Worm (Caenorhabditis elegans): ENCODE measurements around the gene F38B6.3.

The F38B6.3 gene

ce11 chrX:6698267-6698666 is 4.8 kb downstream of the F38B6.3 start, which contains the start of the genes F38B6.7 and F38B6.2:
F38B6.7 (minus strand) TSS chrX:6698367.
F38B6.2 (plus strand) TSS chrX:6698533.
- no peak for TF ChIP-seq Y22D7AL.16 (tag; optimal IDR thresholded peaks at IDR 0.05)
- no peak for TF ChIP-seq ama-1 (optimal IDR thresholded peaks at IDR 0.05)
- no peak for TF ChIP-seq ceh-14 (tag; optimal IDR thresholded peaks at IDR 0.05)
- TF ChIP-seq ets-4 (tag; optimal IDR thresholded peaks at IDR 0.05), result no peak
- TF ChIP-seq ceh-24 (tag; optimal IDR thresholded peaks at IDR 0.05), result no peak
- no peak for TF ChIP-seq fax-1 (tag; optimal IDR thresholded peaks at IDR 0.05)
- TF ChIP-seq eyg-1 (tag; optimal IDR thresholded peaks at IDR 0.05), result no peak
- no peak for TF ChIP-seq fkh-6 (tag; optimal IDR thresholded peaks at IDR 0.05)
- no peak for TF ChIP-seq ceh-30 (tag; optimal IDR thresholded peaks at IDR 0.05)
- TF ChIP-seq dmd-4 (tag; optimal IDR thresholded peaks at IDR 0.05; ENCODE audit: borderline replicate concordance), result no peak
- TF ChIP-seq C38D4.7 (GFP tag; optimal IDR thresholded peaks at IDR 0.05), result no peak
- TF ChIP-seq hlh-15 (tag; optimal IDR thresholded peaks at IDR 0.05), result no peak
- no peak for TF ChIP-seq pat-9 (tag; optimal IDR thresholded peaks at IDR 0.05)
- no peak for TF ChIP-seq ceh-6 (GFP tag; optimal IDR thresholded peaks at IDR 0.05)
- no peak for TF ChIP-seq C08G9.2 (tag; optimal IDR thresholded peaks at IDR 0.05)
- no peak for TF ChIP-seq pha-4 (tag; optimal IDR thresholded peaks at IDR 0.05)

ce11 chrX:6702249-6702648 is 8.8 kb downstream of the F38B6.3 start, which contains the start of gene acr-2:
acr-2 (plus strand) TSS chrX:6702549.
- TF ChIP-seq C08G9.2 (tag; optimal IDR thresholded peaks at IDR 0.05) (peak; percentile 27), mec-3 (tag; optimal IDR thresholded peaks at IDR 0.05; ENCODE audit: borderline replicate concordance) (no peak)

ce11 chrX:6705156-6705555 is 11.7 kb downstream of the F38B6.3 start:
- TF ChIP-seq hlh-30 (tag; optimal IDR thresholded peaks at IDR 0.05; ENCODE audit: insufficient read depth), result no peak
- no peak for TF ChIP-seq hlh-8 (tag; optimal IDR thresholded peaks at IDR 0.05)
- TF ChIP-seq unc-42 (tag; optimal IDR thresholded peaks at IDR 0.05), result peak; percentile 94

ce11 chrX:6709238-6709637 is 15.8 kb downstream of the F38B6.3 start, which contains the start of gene acr-3:
acr-3 (plus strand) TSS chrX:6709538.
- no peak for TF ChIP-seq ama-1 (optimal IDR thresholded peaks at IDR 0.05)
- TF ChIP-seq sox-2 (GFP tag; IDR thresholded peaks at IDR 0.05), result no peak
- no peak for TF ChIP-seq lin-11 (tag; optimal IDR thresholded peaks at IDR 0.05)
- no peak for TF ChIP-seq npax-4 (tag; optimal IDR thresholded peaks at IDR 0.05)
- no peak for TF ChIP-seq pqm-1 (tag; optimal IDR thresholded peaks at IDR 0.05)
- TF ChIP-seq tbx-2 (tag; optimal IDR thresholded peaks at IDR 0.05), result no peak
- no peak for TF ChIP-seq unc-3 (GFP tag; conservative IDR thresholded peaks at IDR 0.05)
- no peak for TF ChIP-seq unc-3 (tag; optimal IDR thresholded peaks at IDR 0.05)
- no peak for TF ChIP-seq fkh-6 (tag; optimal IDR thresholded peaks at IDR 0.05)
- no peak for TF ChIP-seq ceh-9 (tag; optimal IDR thresholded peaks at IDR 0.05)

ce11 chrX:6713277-6713676 is 19.8 kb downstream of the F38B6.3 start, which contains the start of gene nas-11:
nas-11 (plus strand) TSS chrX:6713577.
- no peak for TF ChIP-seq lin-11 (tag; optimal IDR thresholded peaks at IDR 0.05)
- no peak for TF ChIP-seq sox-2 (GFP tag; IDR thresholded peaks at IDR 0.05)
- TF ChIP-seq K02D7.2 (tag; optimal IDR thresholded peaks at IDR 0.05), result no peak
- TF ChIP-seq eyg-1 (tag; optimal IDR thresholded peaks at IDR 0.05), result no peak
- TF ChIP-seq ceh-2 (tag; optimal IDR thresholded peaks at IDR 0.05), result no peak
- TF ChIP-seq unc-42 (tag; optimal IDR thresholded peaks at IDR 0.05), result no peak
- TF ChIP-seq hlh-8 (tag; optimal IDR thresholded peaks at IDR 0.05), result no peak
- no peak for TF ChIP-seq pag-3 (tag; optimal IDR thresholded peaks at IDR 0.05; ENCODE audit: borderline replicate concordance)
- TF ChIP-seq pha-2 (tag; optimal IDR thresholded peaks at IDR 0.05), result no peak
- no peak for TF ChIP-seq Y22D7AL.16 (tag; optimal IDR thresholded peaks at IDR 0.05)

- TF ChIP-seq hlh-15 (tag; optimal IDR thresholded peaks at IDR 0.05) (no peak), odd-2 (tag; optimal IDR thresholded peaks at IDR 0.05) (no peak), ama-1 (optimal IDR thresholded peaks at IDR 0.05) (no peak)
Observed at ce11 chrX:6718595-6718994, 25.2 kb downstream of the F38B6.3 start, which contains the start of gene smf-2. smf-2 (minus strand) TSS chrX:6718695.

All from whole organism, late embryonic.